Worm (Caenorhabditis elegans) whole organism, young adult: ENCODE measurements around the gene T24A6.20.

ENCODE experiments used
- D2030.7 ChIP-seq: fragments of 200-800 bp; sonication (Bioruptor generic); IDR thresholded peaks from 2 replicates; pipeline ENCODE4 v1.3.6; 2022; ENCODE audit warnings: missing genetic modification reagents, missing genetic modification characterization, missing compliant biosample characterization
- F49E8.2 ChIP-seq: sonication (generic microtip); optimal IDR thresholded peaks from 3 replicates; lab custom pipeline; 2017; ENCODE audit warnings: missing genetic modification characterization, mild to moderate bottlenecking, missing compliant biosample characterization, antibody characterized with exemption, moderate library complexity; ENCODE audit not compliant: insufficient read depth
- F52B5.7 ChIP-seq: sonication (generic microtip); optimal IDR thresholded peaks from 2 replicates; lab custom pipeline; 2016; ENCODE audit warnings: mild to moderate bottlenecking, missing genetic modification characterization, missing compliant biosample characterization
- Y79H2A.3 ChIP-seq: fragments of 200-800 bp; sonication (Bioruptor generic); conservative IDR thresholded peaks from 2 replicates; pipeline ENCODE4 v1.3.6; 2022; ENCODE audit warnings: missing genetic modification reagents, missing genetic modification characterization, missing compliant biosample characterization
- ama-1 ChIP-seq, 3 experiments: fragments of 150-350 bp in 1 of 3; sonication (generic microtip) in 2 of 3; optimal IDR thresholded peaks; 2 replicates each; lab custom pipeline; 2014 to 2018; ENCODE audit warnings: missing biosample characterization in 2 of 3, missing genetic modification characterization in 2 of 3, missing genetic modification reagents in 2 of 3
- athp-1 ChIP-seq: sonication (generic microtip); optimal IDR thresholded peaks from 2 replicates; lab custom pipeline; 2017; ENCODE audit warnings: mild to moderate bottlenecking, missing genetic modification characterization, missing compliant biosample characterization
- attf-5 ChIP-seq: fragments of 200-800 bp; sonication (Bioruptor generic); optimal IDR thresholded peaks from 2 replicates; lab custom pipeline; 2018; ENCODE audit warnings: mild to moderate bottlenecking, missing genetic modification characterization, missing compliant biosample characterization
- ccch-3 ChIP-seq: fragments of 200-800 bp; sonication (Bioruptor generic); optimal IDR thresholded peaks from 2 replicates; lab custom pipeline; 2018; ENCODE audit warnings: mild to moderate bottlenecking, missing genetic modification characterization, missing compliant biosample characterization
- ceh-27 ChIP-seq: fragments of 200-800 bp; sonication (Bioruptor generic); optimal IDR thresholded peaks from 2 replicates; lab custom pipeline; 2018; ENCODE audit warnings: mild to moderate bottlenecking, missing genetic modification characterization, moderate library complexity, missing compliant biosample characterization
- ceh-58 ChIP-seq: fragments of 200-800 bp; sonication (Bioruptor generic); IDR thresholded peaks from 2 replicates; pipeline ENCODE4 v1.3.6; 2022; ENCODE audit warnings: missing genetic modification characterization, missing compliant biosample characterization
- ceh-91 ChIP-seq: fragments of 200-800 bp; sonication (Bioruptor generic); IDR thresholded peaks from 2 replicates; pipeline ENCODE4 v1.3.6; 2022; ENCODE audit warnings: missing genetic modification reagents, missing genetic modification characterization, missing compliant biosample characterization
- die-1 ChIP-seq: sonication (generic microtip); optimal IDR thresholded peaks from 2 replicates; lab custom pipeline; 2016; ENCODE audit warnings: missing genotype, mild to moderate bottlenecking, missing genetic modification characterization, missing compliant biosample characterization
- efl-1 ChIP-seq: fragments of 150-350 bp; optimal IDR thresholded peaks from 2 replicates; lab custom pipeline; 2014; ENCODE audit warnings: missing biosample characterization, missing genetic modification reagents, missing genetic modification characterization
- ets-4 ChIP-seq: fragments of 200-800 bp; sonication (Bioruptor generic); optimal IDR thresholded peaks from 2 replicates; lab custom pipeline; 2018; ENCODE audit warnings: mild to moderate bottlenecking, missing genetic modification characterization, missing compliant biosample characterization
- fkh-3 ChIP-seq: sonication (generic microtip); optimal IDR thresholded peaks from 2 replicates; lab custom pipeline; 2016; ENCODE audit warnings: mild to moderate bottlenecking, missing genetic modification characterization, missing compliant biosample characterization
- let-526 ChIP-seq: fragments of 200-800 bp; sonication (Bioruptor generic); IDR thresholded peaks from 2 replicates; pipeline ENCODE4 v1.3.6; 2022; ENCODE audit warnings: missing genetic modification reagents, missing genetic modification characterization, missing compliant biosample characterization
- lin-40 ChIP-seq: sonication (generic microtip); optimal IDR thresholded peaks from 2 replicates; lab custom pipeline; 2016; ENCODE audit warnings: missing genetic modification characterization, mild to moderate bottlenecking, missing compliant biosample characterization, missing genotype, missing genetic modification reagents
- lir-1 ChIP-seq: fragments of 200-800 bp; sonication (Bioruptor generic); conservative IDR thresholded peaks from 2 replicates; pipeline ENCODE4 v1.3.6; 2022; ENCODE audit warnings: missing genetic modification reagents, missing genetic modification characterization, missing compliant biosample characterization
- lsl-1 ChIP-seq: fragments of 200-800 bp; sonication (Bioruptor generic); optimal IDR thresholded peaks from 2 replicates; lab custom pipeline; 2018; ENCODE audit warnings: mild to moderate bottlenecking, missing genetic modification characterization, moderate library complexity, missing compliant biosample characterization
- madf-3 ChIP-seq: fragments of 200-800 bp; sonication (Bioruptor generic); IDR thresholded peaks from 2 replicates; pipeline ENCODE4 v1.3.6; 2022; ENCODE audit warnings: missing genetic modification reagents, missing genetic modification characterization, missing compliant biosample characterization
- madf-6 ChIP-seq: fragments of 200-800 bp; sonication (Bioruptor generic); IDR thresholded peaks from 2 replicates; pipeline ENCODE4 v1.3.6; 2022; ENCODE audit warnings: missing genetic modification reagents, missing genetic modification characterization, missing compliant biosample characterization
- nfya-1 ChIP-seq: sonication (generic microtip); optimal IDR thresholded peaks from 2 replicates; lab custom pipeline; 2017; ENCODE audit warnings: antibody characterized with exemption, missing compliant biosample characterization, missing genetic modification characterization, borderline replicate concordance; ENCODE audit not compliant: insufficient read depth
- nhr-90 ChIP-seq: sonication (generic microtip); optimal IDR thresholded peaks from 2 replicates; lab custom pipeline; 2016; ENCODE audit warnings: missing genotype, mild to moderate bottlenecking, missing genetic modification characterization, missing compliant biosample characterization
- pha-4 ChIP-seq: fragments of 150-350 bp; sonication (generic microtip); optimal IDR thresholded peaks from 2 replicates; lab custom pipeline; 2014; ENCODE audit warnings: missing biosample characterization, missing genetic modification reagents, missing genetic modification characterization
- rec-8 ChIP-seq, 2 experiments: sonication (generic microtip); optimal IDR thresholded peaks; 2 replicates each; lab custom pipeline; 2016; ENCODE audit warnings: mild to moderate bottlenecking in 2 of 2, missing genetic modification characterization in 2 of 2, missing genetic modification reagents in 2 of 2, missing genotype in 2 of 2, missing biosample characterization in 1 of 2, missing compliant biosample characterization in 1 of 2, moderate library complexity in 1 of 2
- rpc-1 ChIP-seq, 2 experiments: fragments of 150-350 bp in 1 of 2; sonication (generic microtip) in 1 of 2; optimal IDR thresholded peaks; 2 replicates each; lab custom pipeline; 2014 to 2018; ENCODE audit warnings: missing biosample characterization in 1 of 2, missing genetic modification characterization in 1 of 2, missing genetic modification reagents in 1 of 2, missing genotype in 1 of 2
- snpc-1.1 ChIP-seq: sonication (generic microtip); optimal IDR thresholded peaks from 2 replicates; lab custom pipeline; 2017; ENCODE audit warnings: missing genetic modification characterization, mild to moderate bottlenecking, missing compliant biosample characterization, antibody characterized with exemption, moderate library complexity, missing genotype, missing genetic modification reagents; ENCODE audit not compliant: insufficient read depth
- snpc-1.3 ChIP-seq: sonication (generic microtip); optimal IDR thresholded peaks from 2 replicates; lab custom pipeline; 2017; ENCODE audit warnings: missing genetic modification characterization, mild to moderate bottlenecking, missing compliant biosample characterization, antibody characterized with exemption, moderate library complexity, missing genotype, missing genetic modification reagents; ENCODE audit not compliant: insufficient read depth
- snpc-4 ChIP-seq, 5 experiments: fragments of 150-350 bp in 1 of 5; sonication (generic microtip) in 4 of 5; optimal IDR thresholded peaks; 2 replicates each; lab custom pipeline; 2014 to 2018; ENCODE audit warnings: missing genetic modification characterization in 5 of 5, missing biosample characterization in 3 of 5, antibody characterized with exemption in 2 of 5, mild to moderate bottlenecking in 2 of 5, missing compliant biosample characterization in 2 of 5, missing genotype in 2 of 5, moderate library complexity in 2 of 5, missing genetic modification reagents in 1 of 5
- somi-1 ChIP-seq: fragments of 200-800 bp; sonication (Bioruptor generic); optimal IDR thresholded peaks from 2 replicates; lab custom pipeline; 2018; ENCODE audit warnings: mild to moderate bottlenecking, missing genetic modification characterization, missing compliant biosample characterization
- xnd-1 ChIP-seq: sonication (generic microtip); optimal IDR thresholded peaks from 2 replicates; lab custom pipeline; 2016; ENCODE audit warnings: missing genotype, missing genetic modification reagents, missing genetic modification characterization, missing compliant biosample characterization
- ztf-26 ChIP-seq: sonication (generic microtip); optimal IDR thresholded peaks from 2 replicates; lab custom pipeline; 2017; ENCODE audit warnings: missing genetic modification characterization, missing compliant biosample characterization

The T24A6.20 gene

DNA sequence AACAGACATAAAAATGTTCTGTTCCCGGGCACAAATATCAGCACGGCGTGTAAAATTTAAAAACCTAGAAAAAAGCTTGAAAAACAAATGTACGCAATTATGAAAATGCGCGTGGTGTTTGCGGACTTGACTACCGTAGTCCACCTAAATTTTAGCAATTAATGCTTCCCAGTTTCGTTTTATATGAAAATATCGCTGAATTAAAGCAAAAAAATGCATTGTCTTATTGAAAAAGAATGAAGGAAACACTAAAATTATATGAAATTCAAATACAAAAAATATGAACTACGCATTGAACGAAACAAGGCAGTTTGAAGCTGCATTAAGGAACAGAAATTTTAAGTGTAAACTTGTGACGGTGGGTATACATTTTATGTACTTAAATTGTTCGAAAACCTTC is 46.7 kb upstream of the T24A6.20 start, which contains the start of gene ugt-64:
Gene ugt-64 (minus strand): TSS at position 101 of the 400 bp plus-strand sequence.
- TF ChIP-seq lsl-1 (GFP tag; lab: Kevin White, UChicago) = peak; percentile 24

DNA sequence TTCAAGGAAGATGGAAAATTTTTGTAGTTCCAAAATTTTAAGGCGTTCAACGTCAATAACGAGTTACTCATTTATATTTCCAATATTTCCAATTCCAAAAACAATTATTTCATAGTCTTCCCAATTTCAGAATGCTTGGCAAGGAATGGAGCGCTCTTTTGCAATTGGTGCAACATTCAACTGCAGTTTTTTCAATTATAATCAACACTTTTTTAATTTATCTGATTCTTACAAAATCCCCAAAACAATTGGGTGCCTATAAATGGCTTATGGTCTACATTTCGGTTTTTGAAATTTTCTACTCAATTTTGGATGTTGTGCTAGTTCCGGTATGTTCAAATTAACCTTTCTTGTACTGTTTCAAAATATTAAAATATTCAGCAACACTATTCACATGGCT is 45.2 kb upstream of the T24A6.20 start, which contains the start of gene str-225:
Gene str-225 (plus strand): TSS at position 132 of the 400 bp plus-strand sequence.
- no peak for TF ChIP-seq pha-4
- no peak for TF ChIP-seq ztf-26 (tag; lab: Kevin White, UChicago)
- no peak for TF ChIP-seq xnd-1 (tag; lab: Kevin White, UChicago)
- TF ChIP-seq nfya-1 (tag; lab: Kevin White, UChicago) = no peak
- TF ChIP-seq madf-3 (GFP tag; lab: Robert Waterston, UW) = no peak
- TF ChIP-seq D2030.7 (GFP tag; lab: Robert Waterston, UW) = no peak
- no peak for TF ChIP-seq die-1 (tag; lab: Kevin White, UChicago)
- no peak for TF ChIP-seq F49E8.2 (tag; lab: Kevin White, UChicago)
- TF ChIP-seq ama-1 (optimal IDR thresholded peaks at IDR 0.05; lab: Kevin White, UChicago) = no peak
- no peak for TF ChIP-seq ama-1 (GFP tag; optimal IDR thresholded peaks at IDR 0.05; lab: Kevin White, UChicago)
- no peak for TF ChIP-seq lin-40 (tag; lab: Kevin White, UChicago)
- TF ChIP-seq ets-4 (GFP tag; lab: Kevin White, UChicago) = no peak
- no peak for TF ChIP-seq rpc-1 (optimal IDR thresholded peaks at IDR 0.05; lab: Kevin White, UChicago)
- no peak for TF ChIP-seq rpc-1 (tag; optimal IDR thresholded peaks at IDR 0.05; lab: Kevin White, UChicago)
- no peak for TF ChIP-seq ceh-58
- TF ChIP-seq somi-1 (GFP tag; lab: Kevin White, UChicago) = no peak
- TF ChIP-seq snpc-1.3 (tag; lab: Kevin White, UChicago) = no peak
- no peak for TF ChIP-seq snpc-1.1
- no peak for TF ChIP-seq F52B5.7 (tag; lab: Kevin White, UChicago)
- no peak for TF ChIP-seq efl-1
- no peak for TF ChIP-seq nhr-90 (tag; lab: Kevin White, UChicago)
- no peak for TF ChIP-seq fkh-3 (tag; lab: Kevin White, UChicago)
- TF ChIP-seq, all 124 proteins: peak for 0

DNA sequence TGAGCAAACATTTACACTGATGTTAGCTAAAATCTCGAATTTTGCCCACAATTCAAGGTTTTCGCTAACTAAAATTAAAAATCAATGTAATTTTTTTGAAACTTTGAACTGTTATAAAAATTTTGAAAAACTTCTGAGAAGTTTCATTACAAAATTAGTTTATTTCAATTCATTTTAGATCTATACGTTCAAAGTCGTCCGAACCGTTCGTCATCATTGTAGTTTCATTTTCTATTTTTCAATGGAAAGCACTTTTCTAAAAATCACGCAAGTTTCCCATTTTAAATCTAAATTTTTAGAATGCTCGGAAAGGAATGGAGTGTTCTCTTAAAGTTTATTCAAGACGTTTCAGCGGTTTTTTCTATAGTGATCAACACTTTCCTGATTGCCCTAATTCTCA is 43.1 kb upstream of the T24A6.20 start, which contains the start of gene str-228:
Gene str-228 (plus strand): TSS at position 301 of the 400 bp plus-strand sequence.
- no peak for TF ChIP-seq ccch-3 (GFP tag; lab: Kevin White, UChicago)
- TF ChIP-seq lir-1 (GFP tag; lab: Robert Waterston, UW) = no peak
- TF ChIP-seq attf-5 (GFP tag; lab: Kevin White, UChicago) = no peak
- no peak for TF ChIP-seq ceh-27 (GFP tag; lab: Kevin White, UChicago)
- no peak for TF ChIP-seq rec-8 (tag; optimal IDR thresholded peaks at IDR 0.05; lab: Kevin White, UChicago)
- TF ChIP-seq Y79H2A.3 (GFP tag; lab: Robert Waterston, UW) = no peak
- no peak for TF ChIP-seq let-526 (GFP tag; lab: Robert Waterston, UW)
- TF ChIP-seq athp-1 = no peak
- no peak for TF ChIP-seq madf-3 (GFP tag; lab: Robert Waterston, UW)
- no peak for TF ChIP-seq ceh-91 (GFP tag; lab: Robert Waterston, UW)
- TF ChIP-seq madf-6 (GFP tag; lab: Robert Waterston, UW) = no peak
- TF ChIP-seq snpc-4 (GFP tag; optimal IDR thresholded peaks at IDR 0.05; lab: Kevin White, UChicago) = no peak
- no peak for TF ChIP-seq snpc-4 (tag; optimal IDR thresholded peaks at IDR 0.05; lab: Kevin White, UChicago)
